Worm (Caenorhabditis elegans): ENCODE data around the gene ceh-40.

- TF ChIP-seq pqm-1 (tag; optimal IDR thresholded peaks at IDR 0.05) (no peak), tbx-2 (tag; optimal IDR thresholded peaks at IDR 0.05) (no peak), ceh-6 (GFP tag; optimal IDR thresholded peaks at IDR 0.05) (no peak), nhr-11 (tag; optimal IDR thresholded peaks at IDR 0.05) (no peak), lin-11 (tag; optimal IDR thresholded peaks at IDR 0.05) (no peak), hlh-6 (tag; optimal IDR thresholded peaks at IDR 0.05) (no peak), ceh-31 (tag; optimal IDR thresholded peaks at IDR 0.05) (no peak), ceh-19 (GFP tag; optimal IDR thresholded peaks at IDR 0.05) (no peak), rnt-1 (tag; optimal IDR thresholded peaks at IDR 0.05) (no peak), hlh-13 (GFP tag; optimal IDR thresholded peaks at IDR 0.05) (no peak), pat-9 (tag; optimal IDR thresholded peaks at IDR 0.05) (no peak)
Measured at ce11 chrX:12298324-12298723, 22.3 kb downstream of the ceh-40 start, which contains the start of gene W06D11.3.

All from whole organism, late embryonic.